Worm (Caenorhabditis elegans) whole organism, L3 larva: ENCODE results near the gene acs-11.

ENCODE experiments used
- ama-1 ChIP-seq: fragments of 150-350 bp; optimal IDR thresholded peaks from 2 replicates; lab custom pipeline; 2018
- ceh-9 ChIP-seq: sonication (generic microtip); optimal IDR thresholded peaks from 2 replicates; lab custom pipeline; 2018; ENCODE audit warnings: missing biosample characterization, missing genetic modification characterization
- jun-1 ChIP-seq: fragments of 150-350 bp; optimal IDR thresholded peaks from 2 replicates; lab custom pipeline; 2014; ENCODE audit warnings: missing biosample characterization, missing genetic modification reagents, missing genetic modification characterization
- lin-39 ChIP-seq: fragments of 150-350 bp; optimal IDR thresholded peaks from 2 replicates; lab custom pipeline; 2018; ENCODE audit warnings: missing biosample characterization, missing genetic modification reagents, missing genetic modification characterization
- nhr-23 ChIP-seq: fragments of 150-350 bp; optimal IDR thresholded peaks from 2 replicates; lab custom pipeline; 2014; ENCODE audit warnings: missing biosample characterization, missing genetic modification reagents, missing genetic modification characterization
- nhr-76 ChIP-seq: fragments of 150-350 bp; sonication (generic microtip); optimal IDR thresholded peaks from 5 replicates; lab custom pipeline; 2014; ENCODE audit warnings: missing biosample characterization, missing genetic modification characterization
- nhr-77 ChIP-seq: fragments of 150-350 bp; optimal IDR thresholded peaks from 2 replicates; lab custom pipeline; 2014; ENCODE audit warnings: missing biosample characterization, missing genetic modification characterization
- pha-4 ChIP-seq: fragments of 150-350 bp; optimal IDR thresholded peaks from 2 replicates; lab custom pipeline; 2014; ENCODE audit warnings: missing biosample characterization, missing genetic modification reagents, missing genetic modification characterization
- snpc-4 ChIP-seq: fragments of 150-350 bp; optimal IDR thresholded peaks from 2 replicates; lab custom pipeline; 2014; ENCODE audit warnings: missing biosample characterization, missing genetic modification characterization
- unc-62 ChIP-seq: fragments of 150-350 bp; sonication (generic microtip); optimal IDR thresholded peaks from 4 replicates; lab custom pipeline; 2014; ENCODE audit warnings: missing biosample characterization, missing genetic modification reagents, missing genetic modification characterization

- no peak for TF ChIP-seq pha-4
- no peak for TF ChIP-seq unc-62
- TF ChIP-seq nhr-76 (tag; lab: Kevin White, UChicago), result no peak
- no peak for TF ChIP-seq nhr-77 (tag; lab: Kevin White, UChicago)
- TF ChIP-seq snpc-4, result no peak
- no peak for TF ChIP-seq ceh-9 (tag; lab: Kevin White, UChicago)
- TF ChIP-seq jun-1, result no peak
- TF ChIP-seq lin-39 (tag; lab: Kevin White, UChicago), result no peak
- no peak for TF ChIP-seq nhr-23
- TF ChIP-seq ama-1 (lab: Kevin White, UChicago), result no peak
These were observed 16.5 kb downstream of the acs-11 start, which contains the start of gene F26G1.3 for ce11 chrII:4758462-4758861.
